Fruit fly (Drosophila melanogaster) whole organism, embryonic: ENCODE data around the gene scpr-B.

Source experiments
- CG10654 ChIP-seq: fragments of 200-800 bp; sonication (Bioruptor generic); optimal IDR thresholded peaks from 2 replicates; lab custom pipeline; 2016; ENCODE audit warnings: missing biosample characterization, missing genetic modification characterization
- CG11695 ChIP-seq: fragments of 200-800 bp; sonication (Bioruptor generic); IDR thresholded peaks from 3 replicates; pipeline ENCODE4 v1.3.6; 2022; ENCODE audit warnings: missing biosample characterization, missing genetic modification characterization
- CG12659 ChIP-seq: fragments of 200-800 bp; sonication (Bioruptor generic); optimal IDR thresholded peaks from 3 replicates; lab custom pipeline; 2017; ENCODE audit warnings: mild to moderate bottlenecking, missing biosample characterization, missing genetic modification reagents, missing genetic modification characterization
- CG13287 ChIP-seq: fragments of 200-800 bp; sonication (Bioruptor generic); IDR thresholded peaks from 2 replicates; pipeline ENCODE4 v1.3.6; 2022; ENCODE audit warnings: missing biosample characterization, missing genetic modification characterization; ENCODE audit not compliant: partially characterized antibody
- CG14710 ChIP-seq: fragments of 200-800 bp; sonication (Bioruptor generic); optimal IDR thresholded peaks from 3 replicates; lab custom pipeline; 2019; ENCODE audit warnings: missing biosample characterization, mild to moderate bottlenecking, missing genetic modification characterization, moderate library complexity
- CG1529 ChIP-seq: fragments of 200-800 bp; sonication (Bioruptor generic); optimal IDR thresholded peaks from 3 replicates; lab custom pipeline; 2018; ENCODE audit warnings: missing biosample characterization, missing genetic modification characterization
- CG15696 ChIP-seq: fragments of 200-800 bp; sonication (Bioruptor generic); optimal IDR thresholded peaks from 2 replicates; lab custom pipeline; 2019; ENCODE audit warnings: missing biosample characterization, mild to moderate bottlenecking, missing genetic modification characterization, moderate library complexity
- CG17186 ChIP-seq: fragments of 200-800 bp; sonication (Bioruptor generic); optimal IDR thresholded peaks from 3 replicates; lab custom pipeline; 2017; ENCODE audit warnings: missing biosample characterization, missing genetic modification reagents, missing genetic modification characterization
- CG18011 ChIP-seq: fragments of 200-800 bp; sonication (Bioruptor generic); optimal IDR thresholded peaks from 2 replicates; lab custom pipeline; 2017; ENCODE audit warnings: missing biosample characterization, missing genetic modification characterization, mild to moderate bottlenecking, moderate library complexity, missing genotype
- CG18262 ChIP-seq: fragments of 200-800 bp; optimal IDR thresholded peaks from 3 replicates; lab custom pipeline; 2019; ENCODE audit warnings: missing biosample characterization, mild to moderate bottlenecking, missing genetic modification characterization, moderate library complexity
- CG1832 ChIP-seq: fragments of 200-800 bp; sonication (Bioruptor generic); optimal IDR thresholded peaks from 2 replicates; lab custom pipeline; 2017; ENCODE audit warnings: missing biosample characterization, mild to moderate bottlenecking, missing genetic modification characterization, inconsistent platforms
- CG18476 ChIP-seq: fragments of 200-800 bp; sonication (Bioruptor generic); optimal IDR thresholded peaks from 2 replicates; lab custom pipeline; 2016; ENCODE audit warnings: missing biosample characterization, mild to moderate bottlenecking, missing genetic modification characterization
- CG2199 ChIP-seq: fragments of 200-800 bp; sonication (Bioruptor generic); IDR thresholded peaks from 3 replicates; pipeline ENCODE4 v1.3.6; 2022; ENCODE audit warnings: missing biosample characterization, missing genetic modification characterization
- CG3407 ChIP-seq: fragments of 200-800 bp; sonication (Bioruptor generic); optimal IDR thresholded peaks from 2 replicates; lab custom pipeline; 2018; ENCODE audit warnings: missing biosample characterization, mild to moderate bottlenecking, missing genetic modification characterization
- CG34376 ChIP-seq: fragments of 200-800 bp; sonication (Bioruptor generic); optimal IDR thresholded peaks from 2 replicates; lab custom pipeline; 2018; ENCODE audit warnings: missing biosample characterization, mild to moderate bottlenecking, missing genetic modification characterization
- CG5180 ChIP-seq: fragments of 200-800 bp; sonication (Bioruptor generic); optimal IDR thresholded peaks from 3 replicates; lab custom pipeline; 2017; ENCODE audit warnings: missing biosample characterization, missing genetic modification characterization, mild to moderate bottlenecking, moderate library complexity, missing genetic modification reagents
- CG5245 ChIP-seq: fragments of 200-800 bp; sonication (Bioruptor generic); optimal IDR thresholded peaks from 3 replicates; lab custom pipeline; 2016; ENCODE audit warnings: missing biosample characterization, missing genetic modification characterization
- CG6854 ChIP-seq: fragments of 200-800 bp; sonication (Bioruptor generic); optimal IDR thresholded peaks from 3 replicates; lab custom pipeline; 2017; ENCODE audit warnings: missing biosample characterization, mild to moderate bottlenecking, missing genetic modification characterization
- CG7928 ChIP-seq: fragments of 200-800 bp; sonication (Bioruptor generic); optimal IDR thresholded peaks from 2 replicates; lab custom pipeline; 2017; ENCODE audit warnings: missing biosample characterization, mild to moderate bottlenecking, missing genetic modification characterization
- CG8765 ChIP-seq: fragments of 200-800 bp; sonication (Bioruptor generic); IDR thresholded peaks from 2 replicates; pipeline ENCODE4 v1.3.6; 2022; ENCODE audit warnings: missing biosample characterization, missing genetic modification characterization
- Dll ChIP-seq: fragments of 200-800 bp; sonication (Bioruptor generic); IDR thresholded peaks from 4 replicates; pipeline ENCODE4 v1.3.6; 2022; ENCODE audit warnings: missing biosample characterization, missing genetic modification characterization; ENCODE audit not compliant: partially characterized antibody
- Dp ChIP-seq: fragments of 200-800 bp; sonication (Bioruptor generic); optimal IDR thresholded peaks from 2 replicates; lab custom pipeline; 2018; ENCODE audit warnings: missing biosample characterization, mild to moderate bottlenecking, missing genetic modification characterization, moderate library complexity
- HLH54F ChIP-seq: fragments of 200-800 bp; sonication (Bioruptor generic); optimal IDR thresholded peaks from 3 replicates; lab custom pipeline; 2016; ENCODE audit warnings: missing biosample characterization, missing genetic modification characterization
- Meics ChIP-seq: fragments of 200-800 bp; sonication (Bioruptor generic); optimal IDR thresholded peaks from 2 replicates; lab custom pipeline; 2017; ENCODE audit warnings: missing biosample characterization, mild to moderate bottlenecking, missing genetic modification characterization
- Mrtf ChIP-seq: fragments of 200-800 bp; sonication (Bioruptor generic); IDR thresholded peaks from 3 replicates; pipeline ENCODE4 v1.3.6; 2022; ENCODE audit warnings: missing biosample characterization, missing genetic modification characterization
- Nf-YA ChIP-seq: fragments of 200-800 bp; sonication (Bioruptor generic); IDR thresholded peaks from 2 replicates; pipeline ENCODE4 v1.3.6; 2022; ENCODE audit warnings: missing biosample characterization, missing genetic modification characterization
- Ravus ChIP-seq: fragments of 200-800 bp; sonication (Bioruptor generic); IDR thresholded peaks from 2 replicates; pipeline ENCODE4 v1.3.6; 2022; ENCODE audit warnings: missing biosample characterization, missing genetic modification characterization
- Sin3A ChIP-seq: fragments of >200 bp; optimal IDR thresholded peaks from 2 replicates; lab custom pipeline; 2018
- TFAM ChIP-seq: fragments of 200-800 bp; sonication (Bioruptor generic); optimal IDR thresholded peaks from 2 replicates; lab custom pipeline; 2017; ENCODE audit warnings: missing biosample characterization, missing genetic modification characterization, inconsistent platforms
- Trl ChIP-seq, 3 experiments: fragments of >200 bp in 2 of 3; fragments of 200-800 bp in 1 of 3; sonication (Bioruptor generic) in 1 of 3; optimal IDR thresholded peaks; 2 replicates in 1 of 3; 3 replicates in 2 of 3; lab custom pipeline; 2016 to 2017; ENCODE audit warnings: missing biosample characterization in 1 of 3, missing genetic modification characterization in 1 of 3
- Usf ChIP-seq: fragments of 200-800 bp; sonication (Bioruptor generic); optimal IDR thresholded peaks from 2 replicates; lab custom pipeline; 2017; ENCODE audit warnings: missing genotype, missing biosample characterization, missing genetic modification characterization
- YL-1 ChIP-seq: fragments of 200-800 bp; sonication (Bioruptor generic); optimal IDR thresholded peaks from 3 replicates; lab custom pipeline; 2017; ENCODE audit warnings: missing biosample characterization, mild to moderate bottlenecking, missing genetic modification characterization
- ac ChIP-seq: fragments of 200-800 bp; sonication (Bioruptor generic); optimal IDR thresholded peaks from 3 replicates; lab custom pipeline; 2017; ENCODE audit warnings: missing biosample characterization, mild to moderate bottlenecking, missing genetic modification characterization
- cwo ChIP-seq: fragments of 200-800 bp; sonication (Bioruptor generic); optimal IDR thresholded peaks from 3 replicates; lab custom pipeline; 2017; ENCODE audit warnings: missing biosample characterization, missing genetic modification characterization, mild to moderate bottlenecking, moderate library complexity, missing genetic modification reagents
- disco-r ChIP-seq: fragments of 200-800 bp; sonication (Bioruptor generic); optimal IDR thresholded peaks from 2 replicates; lab custom pipeline; 2016; ENCODE audit warnings: missing biosample characterization, missing genetic modification characterization
- en ChIP-seq: fragments of 200-800 bp; sonication (Bioruptor generic); optimal IDR thresholded peaks from 2 replicates; lab custom pipeline; 2016; ENCODE audit warnings: missing biosample characterization, missing genetic modification characterization
- fru ChIP-seq: fragments of >200 bp; optimal IDR thresholded peaks from 2 replicates; lab custom pipeline; 2017
- gcm ChIP-seq: fragments of 200-800 bp; sonication (Bioruptor generic); optimal IDR thresholded peaks from 2 replicates; lab custom pipeline; 2019; ENCODE audit warnings: missing biosample characterization, mild to moderate bottlenecking, missing genetic modification characterization, moderate library complexity
- ham ChIP-seq: fragments of 200-800 bp; sonication (Bioruptor generic); IDR thresholded peaks from 2 replicates; pipeline ENCODE4 v1.3.6; 2022; ENCODE audit warnings: missing biosample characterization, missing genetic modification characterization
- insv ChIP-seq, 2 experiments: fragments of 200-800 bp; sonication (Bioruptor generic); optimal IDR thresholded peaks; 3 replicates each; lab custom pipeline; 2016 to 2018; ENCODE audit warnings: missing biosample characterization in 2 of 2, missing genetic modification characterization in 2 of 2
- kay ChIP-seq: fragments of 200-800 bp; sonication (Bioruptor generic); optimal IDR thresholded peaks from 2 replicates; lab custom pipeline; 2016; ENCODE audit warnings: missing biosample characterization, missing genetic modification characterization
- ken ChIP-seq: fragments of 200-800 bp; sonication (Bioruptor generic); IDR thresholded peaks from 3 replicates; pipeline ENCODE4 v1.3.6; 2022; ENCODE audit warnings: missing biosample characterization, missing genetic modification characterization
- mirr ChIP-seq: fragments of 200-800 bp; sonication (Bioruptor generic); optimal IDR thresholded peaks from 3 replicates; lab custom pipeline; 2018; ENCODE audit warnings: missing biosample characterization, mild to moderate bottlenecking, missing genetic modification characterization
- prd ChIP-seq, 3 experiments: fragments of >200 bp in 2 of 3; fragments of 200-800 bp in 1 of 3; sonication (Bioruptor generic) in 1 of 3; optimal IDR thresholded peaks in 2 of 3; IDR thresholded peaks in 1 of 3; 2 replicates in 2 of 3; 3 replicates in 1 of 3; pipeline versions ENCODE4 v1.3.6 to Lab custom; 2017 to 2022; ENCODE audit warnings: missing biosample characterization in 1 of 3, missing genetic modification characterization in 1 of 3
- sob ChIP-seq: fragments of 200-800 bp; sonication (Bioruptor generic); IDR thresholded peaks from 2 replicates; pipeline ENCODE4 v1.3.6; 2022; ENCODE audit warnings: missing biosample characterization, missing genetic modification characterization
- ssp ChIP-seq: fragments of 200-800 bp; sonication (Bioruptor generic); IDR thresholded peaks from 2 replicates; pipeline ENCODE4 v1.3.6; 2022; ENCODE audit warnings: missing biosample characterization, missing genetic modification characterization
- sug ChIP-seq: fragments of 200-800 bp; optimal IDR thresholded peaks from 2 replicates; lab custom pipeline; 2019; ENCODE audit warnings: missing biosample characterization, mild to moderate bottlenecking, missing genetic modification characterization, moderate library complexity
- tin ChIP-seq: fragments of 200-800 bp; sonication (Bioruptor generic); optimal IDR thresholded peaks from 3 replicates; lab custom pipeline; 2016; ENCODE audit warnings: missing biosample characterization, missing genetic modification characterization

scpr-B gene

dm6 chr3R:11196648-11197388 is 44.0 kb downstream of the scpr-B start (continued):
- TF ChIP-seq Meics (peak; percentile 99), CG18476 (GFP tag; lab: Kevin White, UChicago) (peak; percentile 96), CG11695 (GFP tag; lab: Robert Waterston, UW) (peak; percentile 99), cwo (GFP tag; lab: Kevin White, UChicago) (peak; percentile 98), CG14710 (peak; percentile 98), en (GFP tag; lab: Kevin White, UChicago) (peak; percentile 31), CG3407 (GFP tag; lab: Kevin White, UChicago) (peak; percentile 96), Trl (optimal IDR thresholded peaks at IDR 0.05; lab: Kevin White, UChicago) (peak; percentile 71 to 81), Trl (GFP tag; optimal IDR thresholded peaks at IDR 0.05; lab: Kevin White, UChicago) (peak; percentile 81), Usf (peak; percentile 98), CG5245 (GFP tag; lab: Kevin White, UChicago) (peak; percentile 91), ac (peak; percentile 60), Nf-YA (GFP tag; lab: Robert Waterston, UW) (peak; percentile 96), Dll (no peak), prd (optimal IDR thresholded peaks at IDR 0.05; lab: Kevin White, UChicago) (no peak), prd (GFP tag; IDR thresholded peaks at IDR 0.05; lab: Robert Waterston, UW) (peak; percentile 98), kay (GFP tag; lab: Kevin White, UChicago) (peak; percentile 87), ssp (GFP tag; lab: Robert Waterston, UW) (peak; percentile 95), CG13287 (peak; percentile 20; the same call in 1 of the 2 replicates), CG7928 (peak; percentile 80), CG12659 (GFP tag; lab: Kevin White, UChicago) (peak; percentile 99), Ravus (GFP tag; lab: Robert Waterston, UW) (peak; percentile 94), gcm (GFP tag; lab: Kevin White, UChicago) (peak; percentile 97), insv (GFP tag; optimal IDR thresholded peaks at IDR 0.05; lab: Kevin White, UChicago) (peak in 1 of 2 experiments; percentile 79), ham (GFP tag; lab: Robert Waterston, UW) (peak; percentile 91), CG10654 (GFP tag; lab: Kevin White, UChicago) (peak; percentile 97), CG6854 (GFP tag; lab: Kevin White, UChicago) (peak; percentile 98), CG34376 (peak; percentile 97), tin (GFP tag; lab: Kevin White, UChicago) (peak; percentile 97), CG2199 (peak; percentile 96), CG1529 (GFP tag; lab: Kevin White, UChicago) (peak; percentile 97), CG1832 (GFP tag; lab: Kevin White, UChicago) (no peak), CG18011 (GFP tag; lab: Kevin White, UChicago) (peak; percentile 90), Dp (GFP tag; lab: Kevin White, UChicago) (peak; percentile 23), CG5180 (GFP tag; lab: Kevin White, UChicago) (peak; percentile 93), Sin3A (no peak), HLH54F (GFP tag; lab: Kevin White, UChicago) (peak; percentile 92), CG15696 (tag; lab: Kevin White, UChicago) (peak; percentile 90), Mrtf (peak; percentile 98), CG18262 (tag; lab: Kevin White, UChicago) (peak; percentile 96), disco-r (GFP tag; lab: Kevin White, UChicago) (peak; percentile 31), fru (lab: Kevin White, UChicago) (no peak), ken (GFP tag; lab: Robert Waterston, UW) (peak; percentile 96), YL-1 (GFP tag; lab: Kevin White, UChicago) (peak; percentile 90), mirr (peak; percentile 68), sug (peak; percentile 93), TFAM (GFP tag; lab: Kevin White, UChicago) (peak; percentile 69), CG8765 (GFP tag; lab: Robert Waterston, UW) (peak; percentile 87), CG17186 (GFP tag; lab: Kevin White, UChicago) (peak; percentile 80), sob (GFP tag; lab: Robert Waterston, UW) (peak; percentile 99)
